Fruit fly (Drosophila melanogaster) whole organism, embryonic: ENCODE measurements around the gene Rab3-GAP.

Experiments
- CG10543 ChIP-seq: fragments of 200-800 bp; sonication (Bioruptor generic); optimal IDR thresholded peaks from 3 replicates; lab custom pipeline; 2017; ENCODE audit warnings: missing biosample characterization, mild to moderate bottlenecking, missing genetic modification characterization, moderate library complexity
- CG10979 ChIP-seq: fragments of 200-800 bp; sonication (Bioruptor generic); optimal IDR thresholded peaks from 2 replicates; lab custom pipeline; 2018; ENCODE audit warnings: missing biosample characterization, mild to moderate bottlenecking, missing genetic modification characterization, moderate library complexity
- CG12219 ChIP-seq: fragments of 200-800 bp; sonication (Bioruptor generic); optimal IDR thresholded peaks from 3 replicates; lab custom pipeline; 2018; ENCODE audit warnings: missing biosample characterization, mild to moderate bottlenecking, missing genetic modification characterization
- CG15479 ChIP-seq: fragments of 200-800 bp; sonication (Bioruptor generic); optimal IDR thresholded peaks from 3 replicates; lab custom pipeline; 2019; ENCODE audit warnings: missing biosample characterization, mild to moderate bottlenecking, missing genetic modification characterization, moderate library complexity
- CG18476 ChIP-seq: fragments of 200-800 bp; sonication (Bioruptor generic); optimal IDR thresholded peaks from 2 replicates; lab custom pipeline; 2016; ENCODE audit warnings: missing biosample characterization, mild to moderate bottlenecking, missing genetic modification characterization
- CG30403 ChIP-seq: fragments of 200-800 bp; sonication (Bioruptor generic); optimal IDR thresholded peaks from 3 replicates; lab custom pipeline; 2016; ENCODE audit warnings: missing biosample characterization, missing genetic modification characterization
- CG31388 ChIP-seq: fragments of 200-800 bp; sonication (Bioruptor generic); optimal IDR thresholded peaks from 2 replicates; lab custom pipeline; 2016; ENCODE audit warnings: missing biosample characterization, missing genetic modification characterization
- CG31441 ChIP-seq: fragments of 200-800 bp; sonication (Bioruptor generic); IDR thresholded peaks from 2 replicates; pipeline ENCODE4 v1.3.6; 2022; ENCODE audit warnings: missing biosample characterization, missing genetic modification characterization
- CG3281 ChIP-seq: fragments of 200-800 bp; sonication (Bioruptor generic); optimal IDR thresholded peaks from 3 replicates; lab custom pipeline; 2017; ENCODE audit warnings: missing biosample characterization, mild to moderate bottlenecking, missing genetic modification characterization
- CG4360 ChIP-seq: fragments of 200-800 bp; sonication (Bioruptor generic); IDR thresholded peaks from 2 replicates; pipeline ENCODE4 v1.3.6; 2022; ENCODE audit warnings: missing biosample characterization, missing genetic modification characterization
- CG4820 ChIP-seq: fragments of 200-800 bp; sonication (Bioruptor generic); optimal IDR thresholded peaks from 3 replicates; lab custom pipeline; 2016; ENCODE audit warnings: missing biosample characterization, missing genetic modification characterization
- CG4854 ChIP-seq: fragments of 200-800 bp; sonication (Bioruptor generic); optimal IDR thresholded peaks from 2 replicates; lab custom pipeline; 2016; ENCODE audit warnings: missing biosample characterization, missing genetic modification characterization, inconsistent platforms
- CG6254 ChIP-seq: fragments of 200-800 bp; sonication (Bioruptor generic); optimal IDR thresholded peaks from 3 replicates; lab custom pipeline; 2017; ENCODE audit warnings: mild to moderate bottlenecking, missing biosample characterization, missing genetic modification reagents, missing genetic modification characterization
- CG8089 ChIP-seq: fragments of 200-800 bp; sonication (Bioruptor generic); optimal IDR thresholded peaks from 3 replicates; lab custom pipeline; 2016; ENCODE audit warnings: missing biosample characterization, missing genetic modification characterization
- CG8281 ChIP-seq: fragments of 200-800 bp; sonication (Bioruptor generic); optimal IDR thresholded peaks from 2 replicates; lab custom pipeline; 2018; ENCODE audit warnings: missing biosample characterization, mild to moderate bottlenecking, missing genetic modification characterization, moderate library complexity
- CG8944 ChIP-seq: fragments of 200-800 bp; sonication (Bioruptor generic); optimal IDR thresholded peaks from 3 replicates; lab custom pipeline; 2016; ENCODE audit warnings: missing biosample characterization, missing genetic modification characterization
- CkIIα-i1 ChIP-seq: fragments of 200-800 bp; sonication (Bioruptor generic); IDR thresholded peaks from 2 replicates; pipeline ENCODE4 v1.3.6; 2022; ENCODE audit warnings: missing biosample characterization, missing genetic modification characterization
- Dip3 ChIP-seq: fragments of 200-800 bp; sonication (Bioruptor generic); optimal IDR thresholded peaks from 3 replicates; lab custom pipeline; 2016; ENCODE audit warnings: missing biosample characterization, missing genetic modification characterization
- Drgx ChIP-seq: fragments of 200-800 bp; sonication (Bioruptor generic); IDR thresholded peaks from 2 replicates; pipeline ENCODE4 v1.3.6; 2022; ENCODE audit warnings: missing biosample characterization, missing genetic modification characterization
- Ets65A ChIP-seq: fragments of 200-800 bp; sonication (Bioruptor generic); peaks from one replicate; lab custom pipeline; 2016; ENCODE audit warnings: missing biosample characterization, missing genetic modification characterization
- Ets97D ChIP-seq: fragments of 200-800 bp; sonication (Bioruptor generic); optimal IDR thresholded peaks from 3 replicates; lab custom pipeline; 2016; ENCODE audit warnings: missing biosample characterization, missing genetic modification characterization
- HmgZ ChIP-seq: fragments of 200-800 bp; sonication (Bioruptor generic); optimal IDR thresholded peaks from 2 replicates; lab custom pipeline; 2018; ENCODE audit warnings: missing biosample characterization, mild to moderate bottlenecking, missing genetic modification characterization
- Lpt ChIP-seq: fragments of >200 bp; optimal IDR thresholded peaks from 2 replicates; lab custom pipeline; 2018; ENCODE audit warnings: missing biosample characterization, missing genetic modification characterization
- MTF-1 ChIP-seq: fragments of 200-800 bp; sonication (Bioruptor generic); optimal IDR thresholded peaks from 2 replicates; lab custom pipeline; 2018; ENCODE audit warnings: missing biosample characterization, mild to moderate bottlenecking, missing genetic modification characterization, borderline replicate concordance
- Mes4 ChIP-seq: fragments of 200-800 bp; sonication (Bioruptor generic); optimal IDR thresholded peaks from 2 replicates; lab custom pipeline; 2016; ENCODE audit warnings: missing biosample characterization, missing genetic modification characterization
- NFAT ChIP-seq: fragments of 200-800 bp; sonication (Bioruptor generic); IDR thresholded peaks from 2 replicates; pipeline ENCODE4 v1.3.6; 2022; ENCODE audit warnings: missing biosample characterization, missing genetic modification characterization
- PHDP ChIP-seq: fragments of 200-800 bp; sonication (Bioruptor generic); optimal IDR thresholded peaks from 3 replicates; lab custom pipeline; 2018; ENCODE audit warnings: missing biosample characterization, mild to moderate bottlenecking, missing genetic modification characterization, moderate library complexity
- Rx ChIP-seq: fragments of 200-800 bp; sonication (Bioruptor generic); IDR thresholded peaks from 2 replicates; pipeline ENCODE4 v1.3.6; 2022; ENCODE audit warnings: missing biosample characterization, missing genetic modification characterization
- chm ChIP-seq: fragments of 200-800 bp; sonication (Bioruptor generic); IDR thresholded peaks from 2 replicates; pipeline ENCODE4 v1.3.6; 2022; ENCODE audit warnings: missing biosample characterization, missing genetic modification characterization
- dmrt11E ChIP-seq: fragments of 200-800 bp; sonication (Bioruptor generic); optimal IDR thresholded peaks from 3 replicates; lab custom pipeline; 2018; ENCODE audit warnings: missing biosample characterization, mild to moderate bottlenecking, missing genetic modification characterization, moderate library complexity
- eve ChIP-seq, 2 experiments: fragments of >200 bp; optimal IDR thresholded peaks; 2 replicates each; lab custom pipeline; 2017; ENCODE audit warnings: missing biosample characterization in 2 of 2, missing genetic modification characterization in 2 of 2
- ewg ChIP-seq: fragments of 200-800 bp; sonication (Bioruptor generic); optimal IDR thresholded peaks from 3 replicates; lab custom pipeline; 2017; ENCODE audit warnings: mild to moderate bottlenecking, missing biosample characterization, missing genetic modification reagents, missing genetic modification characterization
- fd3F ChIP-seq: fragments of 200-800 bp; sonication (Bioruptor generic); optimal IDR thresholded peaks from 2 replicates; lab custom pipeline; 2018; ENCODE audit warnings: missing biosample characterization, mild to moderate bottlenecking, missing genetic modification characterization, moderate library complexity
- fd64A ChIP-seq: fragments of 200-800 bp; sonication (Bioruptor generic); optimal IDR thresholded peaks from 3 replicates; lab custom pipeline; 2018; ENCODE audit warnings: missing biosample characterization, mild to moderate bottlenecking, missing genetic modification characterization
- fd96Cb ChIP-seq: fragments of 200-800 bp; sonication (Bioruptor generic); optimal IDR thresholded peaks from 2 replicates; lab custom pipeline; 2018; ENCODE audit warnings: missing biosample characterization, mild to moderate bottlenecking, missing genetic modification characterization, moderate library complexity
- grn ChIP-seq: fragments of 200-800 bp; sonication (Bioruptor generic); optimal IDR thresholded peaks from 3 replicates; lab custom pipeline; 2017; ENCODE audit warnings: missing biosample characterization, missing genetic modification characterization
- hbn ChIP-seq: fragments of 200-800 bp; sonication (Bioruptor generic); IDR thresholded peaks from 2 replicates; pipeline ENCODE4 v1.3.6; 2022; ENCODE audit warnings: missing biosample characterization, missing genetic modification characterization; ENCODE audit not compliant: partially characterized antibody
- knrl ChIP-seq: fragments of 200-800 bp; sonication (Bioruptor generic); IDR thresholded peaks from 3 replicates; pipeline ENCODE4 v1.3.6; 2022; ENCODE audit warnings: missing biosample characterization, missing genetic modification characterization; ENCODE audit not compliant: partially characterized antibody
- lbe ChIP-seq: fragments of 200-800 bp; sonication (Bioruptor generic); optimal IDR thresholded peaks from 2 replicates; lab custom pipeline; 2016; ENCODE audit warnings: missing biosample characterization, mild to moderate bottlenecking, missing genetic modification characterization
- mirr ChIP-seq: fragments of 200-800 bp; sonication (Bioruptor generic); optimal IDR thresholded peaks from 3 replicates; lab custom pipeline; 2018; ENCODE audit warnings: missing biosample characterization, mild to moderate bottlenecking, missing genetic modification characterization
- nerfin-1 ChIP-seq: fragments of 200-800 bp; sonication (Bioruptor generic); optimal IDR thresholded peaks from 3 replicates; lab custom pipeline; 2019; ENCODE audit warnings: missing biosample characterization, mild to moderate bottlenecking, missing genetic modification characterization, moderate library complexity
- nerfin-2 ChIP-seq: fragments of 200-800 bp; sonication (Bioruptor generic); IDR thresholded peaks from 2 replicates; pipeline ENCODE4 v1.3.6; 2022; ENCODE audit warnings: missing biosample characterization, missing genetic modification characterization; ENCODE audit not compliant: partially characterized antibody
- pan ChIP-seq, 4 experiments: fragments of >200 bp in 3 of 4; fragments of 200-800 bp in 1 of 4; sonication (Bioruptor generic) in 1 of 4; optimal IDR thresholded peaks in 3 of 4; IDR thresholded peaks in 1 of 4; 2 replicates each; pipeline versions ENCODE4 v1.3.6 to Lab custom; 2017 to 2022; ENCODE audit warnings: missing biosample characterization in 2 of 4, missing genetic modification characterization in 2 of 4, mixed read lengths in 1 of 4
- pb ChIP-seq: fragments of 200-800 bp; sonication (Bioruptor generic); optimal IDR thresholded peaks from 3 replicates; lab custom pipeline; 2016; ENCODE audit warnings: missing biosample characterization, missing genetic modification characterization
- slbo ChIP-seq: fragments of 200-800 bp; sonication (Bioruptor generic); IDR thresholded peaks from 2 replicates; pipeline ENCODE4 v1.3.6; 2022; ENCODE audit warnings: missing biosample characterization, missing genetic modification characterization
- sob ChIP-seq: fragments of 200-800 bp; sonication (Bioruptor generic); IDR thresholded peaks from 2 replicates; pipeline ENCODE4 v1.3.6; 2022; ENCODE audit warnings: missing biosample characterization, missing genetic modification characterization
- zen2 ChIP-seq: fragments of 200-800 bp; sonication (Bioruptor generic); IDR thresholded peaks from 3 replicates; pipeline ENCODE4 v1.3.6; 2022; ENCODE audit warnings: missing biosample characterization, missing genetic modification characterization; ENCODE audit not compliant: partially characterized antibody

Rab3-GAP gene

DNA sequence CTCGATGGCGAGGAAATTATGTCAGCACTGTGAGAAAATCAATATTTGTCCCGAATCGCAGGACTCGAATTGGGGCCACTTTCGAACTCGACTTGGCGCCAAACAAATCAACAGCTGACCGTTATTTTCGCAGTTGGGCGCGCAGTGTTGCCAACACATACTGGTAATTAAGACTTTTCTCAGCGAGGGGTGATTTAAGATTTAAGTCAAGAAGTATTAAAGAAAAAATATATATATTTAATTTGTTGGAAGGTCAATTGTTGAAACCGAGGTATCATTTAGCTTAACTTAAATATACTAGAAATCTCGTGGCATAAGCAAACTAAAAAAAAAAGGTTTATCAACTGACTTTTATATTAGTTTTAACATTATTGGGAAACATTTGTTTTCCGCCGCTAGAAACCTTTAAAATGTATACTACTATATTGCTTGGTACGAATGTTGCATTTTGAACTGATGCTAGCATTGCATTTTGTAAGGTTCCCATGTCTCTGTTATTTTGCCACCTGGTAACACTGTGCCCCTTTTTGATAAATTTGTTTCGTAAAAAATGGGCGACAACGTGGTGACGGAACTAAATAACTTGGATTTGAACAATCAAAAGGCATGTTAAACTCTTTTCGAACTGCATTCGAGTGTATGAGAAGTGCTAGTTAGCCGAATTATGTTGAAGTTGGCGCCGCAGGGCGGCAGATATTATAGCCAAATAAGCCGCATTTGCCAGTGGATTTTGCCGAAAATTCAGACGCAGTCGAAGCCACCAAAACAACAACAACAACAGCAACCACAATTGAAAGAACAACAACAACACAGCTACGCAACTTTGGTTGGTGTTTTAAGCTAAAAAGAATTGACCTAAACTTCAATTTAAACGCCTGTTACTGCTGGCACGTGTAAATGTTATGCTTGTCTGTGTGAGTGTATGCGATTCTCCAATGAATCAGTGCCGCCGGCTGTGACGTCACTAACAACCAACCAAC, 40.5 kb upstream of the Rab3-GAP start, which contains the start of the genes Patsas and ThrRS (continued):
- TF ChIP-seq dmrt11E = peak; percentile 85
- TF ChIP-seq fd96Cb (tag; lab: Kevin White, UChicago) = peak; percentile 88
- TF ChIP-seq Lpt (GFP tag; lab: Kevin White, UChicago) = no peak
- TF ChIP-seq NFAT (GFP tag; lab: Robert Waterston, UW) = peak; percentile 74
- peak; percentile 52 for TF ChIP-seq Mes4 (GFP tag; lab: Kevin White, UChicago)
- TF ChIP-seq CkIIα-i1 (GFP tag; lab: Robert Waterston, UW) = no peak
- TF ChIP-seq ewg = peak; percentile 73
- peak; percentile 82 for TF ChIP-seq sob (GFP tag; lab: Robert Waterston, UW)
- TF ChIP-seq nerfin-2 = no peak
- peak; percentile 57; the same call in 1 of the 2 replicates for TF ChIP-seq chm
- TF ChIP-seq MTF-1 (GFP tag; lab: Kevin White, UChicago) = peak; percentile 50
- peak; percentile 100 for TF ChIP-seq CG18476 (GFP tag; lab: Kevin White, UChicago)
- no peak for TF ChIP-seq hbn (GFP tag; lab: Robert Waterston, UW)
- TF ChIP-seq Ets65A = peak; percentile 99
- TF ChIP-seq CG4820 = peak; percentile 84
- peak; percentile 40; the same call in 1 of the 3 replicates for TF ChIP-seq knrl (GFP tag; lab: Robert Waterston, UW)
- TF ChIP-seq Dip3 (GFP tag; lab: Kevin White, UChicago) = peak; percentile 68
- peak; percentile 92 for TF ChIP-seq CG30403
- no peak for TF ChIP-seq CG15479 (GFP tag; lab: Kevin White, UChicago)
- peak; percentile 71 for TF ChIP-seq CG8089 (GFP tag; lab: Kevin White, UChicago)
- peak; percentile 83 for TF ChIP-seq Drgx (GFP tag; lab: Robert Waterston, UW)
- peak; percentile 69 for TF ChIP-seq CG31388
- peak; percentile 69 for TF ChIP-seq CG8944 (GFP tag; lab: Kevin White, UChicago)
- no peak for TF ChIP-seq mirr (GFP tag; lab: Kevin White, UChicago)
- peak; percentile 68 for TF ChIP-seq CG8281 (tag; lab: Kevin White, UChicago)
- no peak for TF ChIP-seq fd64A (GFP tag; lab: Kevin White, UChicago)
- peak; percentile 87 for TF ChIP-seq PHDP (tag; lab: Kevin White, UChicago)
- TF ChIP-seq eve (GFP tag; optimal IDR thresholded peaks at IDR 0.05; lab: Kevin White, UChicago) = no peak
- TF ChIP-seq CG6254 (GFP tag; lab: Kevin White, UChicago) = no peak
- peak; percentile 52 for TF ChIP-seq HmgZ (tag; lab: Kevin White, UChicago)
- peak; percentile 90 for TF ChIP-seq CG4360 (GFP tag; lab: Robert Waterston, UW)
- peak; percentile 90 for TF ChIP-seq CG31441 (GFP tag; lab: Robert Waterston, UW)
- peak; percentile 67 for TF ChIP-seq Rx
- TF ChIP-seq pan (optimal IDR thresholded peaks at IDR 0.05; lab: Kevin White, UChicago) = no peak
- peak in 1 of 2 experiments; percentile 90 for TF ChIP-seq pan (GFP tag; optimal IDR thresholded peaks at IDR 0.05 in 1 of 2, IDR thresholded peaks at IDR 0.05 in 1 of 2)
- peak; percentile 78 for TF ChIP-seq nerfin-1 (tag; lab: Kevin White, UChicago)
- TF ChIP-seq Ets97D = peak; percentile 79
- TF ChIP-seq CG3281 (GFP tag; lab: Kevin White, UChicago) = peak; percentile 84
- TF ChIP-seq CG12219 (GFP tag; lab: Kevin White, UChicago) = peak; percentile 26
- peak; percentile 47 for TF ChIP-seq pb (GFP tag; lab: Kevin White, UChicago)
- peak; percentile 73 for TF ChIP-seq CG4854 (GFP tag; lab: Kevin White, UChicago)
- TF ChIP-seq CG10979 = peak; percentile 80
- TF ChIP-seq CG10543 (GFP tag; lab: Kevin White, UChicago) = peak; percentile 87
- TF ChIP-seq slbo (GFP tag; lab: Robert Waterston, UW) = peak; percentile 91
- TF ChIP-seq grn (GFP tag; lab: Kevin White, UChicago) = no peak
- TF ChIP-seq fd3F (GFP tag; lab: Kevin White, UChicago) = peak; percentile 85
- TF ChIP-seq lbe = peak; percentile 49
- TF ChIP-seq zen2 (GFP tag; lab: Robert Waterston, UW) = no peak
